Worm (Caenorhabditis elegans) whole organism, midembryonic: ENCODE measurements around the gene srbc-36.

ENCODE experiments used
- ref-1 ChIP-seq: fragments of 200-800 bp; sonication (Bioruptor generic); conservative IDR thresholded peaks from 2 replicates; pipeline ENCODE4 v1.3.6; 2022; ENCODE audit warnings: missing genetic modification reagents, missing genetic modification characterization, missing compliant biosample characterization
- ztf-23 ChIP-seq: fragments of 200-800 bp; sonication (Bioruptor generic); IDR thresholded peaks from 2 replicates; pipeline ENCODE4 v1.3.6; 2022; ENCODE audit warnings: missing genetic modification reagents, missing genetic modification characterization, missing compliant biosample characterization
- ztf-29 ChIP-seq: fragments of 200-800 bp; sonication (Bioruptor generic); IDR thresholded peaks from 2 replicates; pipeline ENCODE4 v1.3.6; 2022; ENCODE audit warnings: missing genetic modification reagents, missing genetic modification characterization, missing compliant biosample characterization

ce11 chrV:3444777-3445089 is 45.6 kb downstream of the srbc-36 start, which contains the start of gene cfz-2:
- no peak for TF ChIP-seq ref-1 (GFP tag; lab: Robert Waterston, UW)
- TF ChIP-seq ztf-29, result no peak
- no peak for TF ChIP-seq ztf-23 (GFP tag; lab: Robert Waterston, UW)
